Fruit fly (Drosophila melanogaster) whole organism, wandering third instar larva: ENCODE results near the gene CG43731.

Source experiments
- Hr78 ChIP-seq: fragments of >200 bp; optimal IDR thresholded peaks from 2 replicates; lab custom pipeline; 2017; ENCODE audit warnings: missing biosample characterization, missing genetic modification characterization
- Hr83 ChIP-seq: fragments of 200-300 bp; sonication (Bioruptor generic); optimal IDR thresholded peaks from 2 replicates; lab custom pipeline; 2016; ENCODE audit warnings: missing biosample characterization, mild to moderate bottlenecking, missing genetic modification characterization, moderate library complexity; ENCODE audit not compliant: poor library complexity, severe bottlenecking
- jim ChIP-seq: fragments of 175-275, 200-325 bp; sonication (Bioruptor generic); optimal IDR thresholded peaks from 2 replicates; lab custom pipeline; 2016; ENCODE audit warnings: missing biosample characterization, mild to moderate bottlenecking, missing genetic modification characterization
- lola ChIP-seq: fragments of >200 bp; optimal IDR thresholded peaks from 2 replicates; lab custom pipeline; 2017; ENCODE audit warnings: missing biosample characterization, missing genetic modification characterization
- pan ChIP-seq: fragments of >200 bp; optimal IDR thresholded peaks from 2 replicates; lab custom pipeline; 2017
- psq ChIP-seq: fragments of 200-800 bp; sonication (Bioruptor generic); optimal IDR thresholded peaks from 3 replicates; lab custom pipeline; 2017; ENCODE audit warnings: missing biosample characterization, mild to moderate bottlenecking, missing genetic modification characterization, moderate library complexity
- rgr ChIP-seq: fragments of 200-800 bp; sonication (Bioruptor generic); optimal IDR thresholded peaks from 3 replicates; lab custom pipeline; 2016; ENCODE audit warnings: missing biosample characterization, mild to moderate bottlenecking, missing genetic modification characterization

DNA sequence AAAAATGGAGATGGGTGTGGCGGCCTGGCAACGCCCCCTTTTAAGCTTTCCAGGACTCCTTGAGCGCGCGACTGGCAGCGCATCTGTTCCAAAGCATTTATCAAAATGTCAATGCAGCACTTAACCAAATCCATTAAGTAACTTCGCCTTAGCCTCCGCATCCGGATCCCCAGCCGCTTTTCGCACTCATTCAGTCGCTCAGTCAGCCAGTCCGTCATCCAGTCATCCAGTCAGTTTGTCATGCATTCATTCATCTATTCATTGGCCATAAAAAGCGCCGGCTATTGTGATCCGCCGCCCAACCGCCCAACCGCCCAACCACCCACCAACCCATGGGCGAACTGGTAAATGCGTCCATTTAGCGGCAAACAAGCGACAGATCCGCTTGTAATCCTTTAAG lies 12.9 kb upstream of the CG43731 start:
- TF ChIP-seq Hr78 (GFP tag; lab: Kevin White, UChicago) (no peak), Hr83 (GFP tag; lab: Kevin White, UChicago) (no peak), psq (GFP tag; lab: Kevin White, UChicago) (no peak), jim (GFP tag; lab: Kevin White, UChicago) (no peak), rgr (no peak), pan (no peak), lola (no peak)
